Worm (Caenorhabditis elegans) whole organism, L3 larva: ENCODE measurements around the gene C49A9.3.

Source experiments
- R02D3.7 ChIP-seq: fragments of 150-350 bp; optimal IDR thresholded peaks from 2 replicates; lab custom pipeline; 2014; ENCODE audit warnings: missing biosample characterization, missing genetic modification characterization
- ama-1 ChIP-seq: fragments of 150-350 bp; optimal IDR thresholded peaks from 2 replicates; lab custom pipeline; 2018
- ceh-82 ChIP-seq: fragments of 150-350 bp; optimal IDR thresholded peaks from 2 replicates; lab custom pipeline; 2014; ENCODE audit warnings: missing biosample characterization, missing genetic modification characterization
- ceh-9 ChIP-seq: sonication (generic microtip); optimal IDR thresholded peaks from 2 replicates; lab custom pipeline; 2018; ENCODE audit warnings: missing biosample characterization, missing genetic modification characterization
- lin-39 ChIP-seq: fragments of 150-350 bp; optimal IDR thresholded peaks from 2 replicates; lab custom pipeline; 2018; ENCODE audit warnings: missing biosample characterization, missing genetic modification reagents, missing genetic modification characterization
- nhr-12 ChIP-seq: fragments of 150-350 bp; optimal IDR thresholded peaks from 2 replicates; lab custom pipeline; 2014; ENCODE audit warnings: missing biosample characterization, missing genetic modification characterization
- nhr-25 ChIP-seq: sonication (generic microtip); optimal IDR thresholded peaks from 2 replicates; lab custom pipeline; 2017; ENCODE audit warnings: missing biosample characterization, missing genetic modification characterization
- nhr-67 ChIP-seq: fragments of 150-350 bp; optimal IDR thresholded peaks from 2 replicates; lab custom pipeline; 2014; ENCODE audit warnings: missing biosample characterization, missing genetic modification characterization
- pqm-1 ChIP-seq: fragments of 150-350 bp; optimal IDR thresholded peaks from 2 replicates; lab custom pipeline; 2017; ENCODE audit warnings: missing biosample characterization, missing genetic modification characterization, inconsistent platforms
- sea-2 ChIP-seq: fragments of 150-350 bp; sonication (generic microtip); optimal IDR thresholded peaks from 4 replicates; lab custom pipeline; 2014; ENCODE audit warnings: missing biosample characterization, missing genetic modification reagents, missing genetic modification characterization
- skn-1 ChIP-seq: fragments of 150-350 bp; optimal IDR thresholded peaks from 2 replicates; lab custom pipeline; 2014; ENCODE audit warnings: missing biosample characterization, missing genetic modification characterization
- tbx-2 ChIP-seq: sonication (generic microtip); optimal IDR thresholded peaks from 2 replicates; lab custom pipeline; 2016; ENCODE audit warnings: mild to moderate bottlenecking, missing genetic modification characterization, missing compliant biosample characterization

DNA sequence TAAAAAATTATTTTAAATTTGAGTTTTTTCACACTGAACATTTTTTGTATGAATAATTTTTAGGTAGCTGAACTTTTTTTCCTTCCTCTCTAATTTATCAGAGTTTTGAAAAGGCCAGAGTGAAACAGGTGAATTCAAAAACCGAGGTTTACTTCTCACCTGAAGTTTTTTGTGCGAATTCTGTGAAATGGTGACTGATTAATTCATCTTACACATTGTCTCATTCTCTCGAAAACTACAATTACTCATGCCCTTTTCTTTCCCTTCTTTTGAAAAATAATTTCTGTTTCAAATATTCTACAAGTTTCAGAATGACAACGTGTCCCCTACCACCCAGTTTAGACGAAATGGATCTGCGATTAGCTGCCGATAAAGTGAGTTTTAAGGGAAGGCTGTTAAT is 20.1 kb upstream of the C49A9.3 start, which contains the start of gene tkr-2:
- TF ChIP-seq lin-39 (tag; lab: Kevin White, UChicago), result no peak
- no peak for TF ChIP-seq sea-2
- no peak for TF ChIP-seq R02D3.7 (tag; lab: Kevin White, UChicago)
- TF ChIP-seq ceh-82 (tag; lab: Kevin White, UChicago), result no peak
- no peak for TF ChIP-seq ceh-9 (tag; lab: Kevin White, UChicago)
- TF ChIP-seq pqm-1, result no peak
- TF ChIP-seq nhr-25 (tag; lab: Kevin White, UChicago), result no peak
- TF ChIP-seq nhr-12 (tag; lab: Kevin White, UChicago), result no peak
- TF ChIP-seq ama-1 (lab: Kevin White, UChicago), result no peak
- TF ChIP-seq nhr-67 (tag; lab: Kevin White, UChicago), result no peak
- no peak for TF ChIP-seq tbx-2 (tag; lab: Kevin White, UChicago)
- TF ChIP-seq skn-1 (tag; lab: Kevin White, UChicago), result no peak
